Worm (Caenorhabditis elegans): Measurements from ENCODE around the gene str-135.

DNA sequence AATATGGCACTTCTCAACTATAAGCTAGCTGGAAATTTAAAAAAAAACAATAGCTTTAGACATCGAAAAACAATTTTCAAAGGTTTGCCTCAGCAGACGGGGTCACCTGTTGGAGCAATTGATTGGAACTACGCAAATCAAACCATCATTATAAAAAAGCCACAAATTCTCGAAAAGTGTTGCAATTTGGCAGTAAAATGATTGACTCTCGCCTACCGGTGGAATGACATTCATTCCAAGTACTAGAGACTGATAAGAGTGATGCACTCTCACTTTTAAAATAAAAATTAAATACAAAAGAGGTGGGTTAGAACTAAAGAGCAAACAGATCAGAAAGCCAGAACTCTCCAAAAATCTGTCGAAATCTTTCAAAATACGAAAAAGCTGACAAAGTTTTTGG lies 4.8 kb upstream of the str-135 start:
- no peak for TF ChIP-seq pes-1 (GFP tag; IDR thresholded peaks at IDR 0.05)
- TF ChIP-seq ama-1 (optimal IDR thresholded peaks at IDR 0.05), result no peak
- TF ChIP-seq hmbx-1 (tag; optimal IDR thresholded peaks at IDR 0.05), result no peak
- no peak for TF ChIP-seq tbx-11 (GFP tag; IDR thresholded peaks at IDR 0.05)
- no peak for TF ChIP-seq scrt-1 (GFP tag; IDR thresholded peaks at IDR 0.05)
- TF ChIP-seq ceh-36 (tag; optimal IDR thresholded peaks at IDR 0.05), result no peak
- no peak for TF ChIP-seq tbx-37 (GFP tag; conservative IDR thresholded peaks at IDR 0.05)
- TF ChIP-seq flt-1 (GFP tag; IDR thresholded peaks at IDR 0.05), result no peak
- TF ChIP-seq ceh-13 (GFP tag; optimal IDR thresholded peaks at IDR 0.05), result no peak
- no peak for TF ChIP-seq aly-1 (tag; optimal IDR thresholded peaks at IDR 0.05)
- no peak for TF ChIP-seq ets-7 (tag; optimal IDR thresholded peaks at IDR 0.05)
- no peak for TF ChIP-seq F13C5.2 (tag; optimal IDR thresholded peaks at IDR 0.05)
- TF ChIP-seq B0310.2 (tag; optimal IDR thresholded peaks at IDR 0.05), result no peak
